Fruit fly (Drosophila melanogaster): ENCODE data around the gene Pldn.

Pldn gene

DNA sequence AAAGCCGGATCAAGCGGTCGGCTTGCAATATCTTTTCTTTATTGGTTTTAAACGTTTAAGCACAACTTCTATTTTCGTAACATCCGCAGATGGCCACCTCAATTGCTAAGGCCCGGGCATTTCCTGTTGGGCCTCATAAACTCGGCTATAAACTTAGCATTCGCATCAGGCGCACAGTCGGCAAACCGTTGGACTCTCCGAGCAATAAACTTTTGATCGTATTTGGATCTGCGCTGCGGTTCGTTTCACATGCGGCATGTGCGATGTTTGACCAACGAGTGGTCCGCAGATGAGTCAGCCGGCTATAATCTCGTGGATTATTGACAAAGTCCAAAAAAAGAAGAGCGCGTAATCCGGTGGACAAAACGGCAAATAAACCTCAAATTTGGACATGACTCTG lies 20.6 kb upstream of the Pldn start (continued):
- TF ChIP-seq sd (tag; optimal IDR thresholded peaks at IDR 0.05) (peak; percentile 49), CG13296 (GFP tag; optimal IDR thresholded peaks at IDR 0.05) (peak; percentile 11), NFAT (GFP tag; IDR thresholded peaks at IDR 0.05) (peak; percentile 36; the same call in 1 of the 2 replicates), CG32772 (GFP tag; IDR thresholded peaks at IDR 0.05) (no peak), CG13775 (GFP tag; optimal IDR thresholded peaks at IDR 0.05) (no peak), CG10543 (GFP tag; optimal IDR thresholded peaks at IDR 0.05) (peak; percentile 10), Atf6 (GFP tag; IDR thresholded peaks at IDR 0.05) (peak; percentile 54; the same call in 1 of the 2 replicates), knrl (GFP tag; IDR thresholded peaks at IDR 0.05; ENCODE audit: partially characterized antibody) (no peak)

DNA sequence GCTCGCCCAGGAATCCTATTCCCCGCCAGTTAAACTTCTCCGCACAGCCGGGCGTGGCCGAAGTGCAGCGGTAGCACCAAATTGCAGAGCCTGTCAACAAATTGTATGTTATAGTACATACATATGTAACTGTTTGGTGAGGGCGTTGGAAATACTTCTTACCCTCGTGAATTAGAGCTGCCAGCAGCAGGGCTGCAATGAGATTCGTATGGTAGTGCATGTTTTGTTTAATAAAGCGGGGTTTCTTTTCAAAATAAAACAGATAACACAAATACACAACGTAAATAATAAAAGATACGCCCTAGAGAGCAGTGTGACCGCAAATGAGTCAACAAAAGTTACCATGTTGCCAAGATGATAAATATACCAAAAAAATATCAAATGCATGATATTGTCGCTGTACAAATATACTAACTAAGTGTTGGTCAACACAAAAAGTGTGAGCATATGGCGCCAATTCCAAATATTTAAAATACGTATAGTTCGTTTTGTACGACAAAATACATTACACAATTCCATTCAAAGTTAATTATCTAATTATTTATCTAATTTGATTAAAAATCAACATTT lies 19.9 kb upstream of the Pldn start, which contains the start of gene crim:
crim (minus strand) TSS at position 328 of the 570 bp plus-strand sequence.
- no peak for TF ChIP-seq CG7839 (tag; optimal IDR thresholded peaks at IDR 0.05)
- no peak for TF ChIP-seq CG10321 (GFP tag; IDR thresholded peaks at IDR 0.05)
- TF ChIP-seq CG14050 (GFP tag; IDR thresholded peaks at IDR 0.05) = no peak
- TF ChIP-seq Bdp1 (GFP tag; optimal IDR thresholded peaks at IDR 0.05) = no peak
- TF ChIP-seq gsb (GFP tag; IDR thresholded peaks at IDR 0.05) = no peak
- peak in 1 of 2 experiments; percentile 45 for TF ChIP-seq Pdp1 (GFP tag; optimal IDR thresholded peaks at IDR 0.05)
- TF ChIP-seq CG1233 (GFP tag; optimal IDR thresholded peaks at IDR 0.05) = no peak
- no peak for TF ChIP-seq CG17912 (GFP tag; optimal IDR thresholded peaks at IDR 0.05)
- no peak for TF ChIP-seq CG12219 (GFP tag; optimal IDR thresholded peaks at IDR 0.05)
- no peak for TF ChIP-seq btn (GFP tag; optimal IDR thresholded peaks at IDR 0.05)
- no peak for TF ChIP-seq NC2β (GFP tag; optimal IDR thresholded peaks at IDR 0.05)
- no peak for TF ChIP-seq CG11247 (GFP tag; IDR thresholded peaks at IDR 0.05)
- TF ChIP-seq C15 (GFP tag; IDR thresholded peaks at IDR 0.05) = no peak
- no peak for TF ChIP-seq CG4820 (GFP tag; optimal IDR thresholded peaks at IDR 0.05)
- peak; percentile 16 for TF ChIP-seq CG15601 (tag; optimal IDR thresholded peaks at IDR 0.05)
- no peak for TF ChIP-seq Jarid2 (GFP tag; optimal IDR thresholded peaks at IDR 0.05)
- no peak for TF ChIP-seq az2 (GFP tag; optimal IDR thresholded peaks at IDR 0.05)
- no peak for TF ChIP-seq Hmx (GFP tag; optimal IDR thresholded peaks at IDR 0.05)
- TF ChIP-seq CG12391 (tag; optimal IDR thresholded peaks at IDR 0.05) = peak; percentile 11
- peak; percentile 88 for TF ChIP-seq MESR4 (GFP tag; optimal IDR thresholded peaks at IDR 0.05)
- no peak for TF ChIP-seq crc (GFP tag; optimal IDR thresholded peaks at IDR 0.05)
- TF ChIP-seq trh (GFP tag; optimal IDR thresholded peaks at IDR 0.05) = no peak
- no peak for TF ChIP-seq E2f1 (GFP tag; IDR thresholded peaks at IDR 0.05)
- no peak for TF ChIP-seq CG11398 (GFP tag; optimal IDR thresholded peaks at IDR 0.05)
- TF ChIP-seq CG12236 (GFP tag; optimal IDR thresholded peaks at IDR 0.05) = no peak
- no peak for TF ChIP-seq Atf6 (GFP tag; IDR thresholded peaks at IDR 0.05)
- TF ChIP-seq Dek (tag; optimal IDR thresholded peaks at IDR 0.05) = no peak
- no peak for TF ChIP-seq CG6654 (GFP tag; optimal IDR thresholded peaks at IDR 0.05)
- TF ChIP-seq Ssrp (tag; optimal IDR thresholded peaks at IDR 0.05) = no peak
- 0 out of 2 replicates have a peak, but pooled peaks have one; percentile 39 for TF ChIP-seq CG3847 (GFP tag; IDR thresholded peaks at IDR 0.05)
- no peak for TF ChIP-seq odd (GFP tag; optimal IDR thresholded peaks at IDR 0.05)
- no peak for TF ChIP-seq CG32532 (GFP tag; IDR thresholded peaks at IDR 0.05)
- TF ChIP-seq CG14441 (GFP tag; IDR thresholded peaks at IDR 0.05) = no peak
- TF ChIP-seq CG11093 (GFP tag; IDR thresholded peaks at IDR 0.05) = no peak
- TF ChIP-seq Mes4 (GFP tag; optimal IDR thresholded peaks at IDR 0.05) = no peak
- no peak for TF ChIP-seq wek (GFP tag; optimal IDR thresholded peaks at IDR 0.05)
- TF ChIP-seq da (GFP tag; optimal IDR thresholded peaks at IDR 0.05) = no peak
- TF ChIP-seq p53 (GFP tag; optimal IDR thresholded peaks at IDR 0.05) = no peak
- no peak for TF ChIP-seq CG9817 (tag; optimal IDR thresholded peaks at IDR 0.05)
- TF ChIP-seq zen2 (GFP tag; IDR thresholded peaks at IDR 0.05; ENCODE audit: partially characterized antibody) = no peak
- peak; percentile 52 for TF ChIP-seq Lhr (GFP tag; optimal IDR thresholded peaks at IDR 0.05)
- TF ChIP-seq grn (GFP tag; optimal IDR thresholded peaks at IDR 0.05) = no peak
- peak; percentile 87 for TF ChIP-seq YL-1 (GFP tag; optimal IDR thresholded peaks at IDR 0.05)

Data from whole organism, embryonic.